Fruit fly (Drosophila melanogaster): ENCODE measurements around the gene CG9328.

dm6 chr2L:20752160-20752559 is 45.4 kb upstream of the CG9328 start, which contains the start of the genes Amacr and Ns4:
- TF ChIP-seq CG17806 (tag; optimal IDR thresholded peaks at IDR 0.05) (peak; percentile 45), Ets98B (GFP tag; IDR thresholded peaks at IDR 0.05) (peak; percentile 65), Pif1B (GFP tag; optimal IDR thresholded peaks at IDR 0.05) (no peak), EcR (GFP tag; optimal IDR thresholded peaks at IDR 0.05) (no peak), CG4496 (GFP tag; IDR thresholded peaks at IDR 0.05) (peak; percentile 76), CG32121 (GFP tag; IDR thresholded peaks at IDR 0.05) (peak; percentile 71), CG13204 (GFP tag; optimal IDR thresholded peaks at IDR 0.05) (no peak), rn (GFP tag; IDR thresholded peaks at IDR 0.05) (no peak; the same call in 1 of the 2 replicates), CG34367 (tag; optimal IDR thresholded peaks at IDR 0.05) (peak; percentile 37), Snoo (tag; optimal IDR thresholded peaks at IDR 0.05) (peak; percentile 71), CG9948 (tag; optimal IDR thresholded peaks at IDR 0.05) (peak; percentile 44), CG14655 (GFP tag; optimal IDR thresholded peaks at IDR 0.05) (no peak), CG10348 (GFP tag; IDR thresholded peaks at IDR 0.05) (no peak), CG8301 (tag; optimal IDR thresholded peaks at IDR 0.05) (peak; percentile 60)

Data from whole organism, pupa.